Worm (Caenorhabditis elegans): ENCODE data around the gene srh-72.
"Not testable (repeated sequence)": the region's sequence is repeated elsewhere in the genome, so short reads cannot be mapped to it uniquely, and the experiment has no call there.

srh-72 gene

ce11 chrII:1657202-1657601 lies 16.8 kb upstream of the srh-72 start, which contains the start of gene ZC204.12:
TSS of gene ZC204.12 (minus strand) at chrII:1657302.
- TF ChIP-seq dao-5 (tag; optimal IDR thresholded peaks at IDR 0.05): no peak
- no peak for TF ChIP-seq him-1 (tag; optimal IDR thresholded peaks at IDR 0.05)
- TF ChIP-seq W03F9.2 (tag; optimal IDR thresholded peaks at IDR 0.05): no peak

- TF ChIP-seq him-1 (tag; optimal IDR thresholded peaks at IDR 0.05): no peak
- TF ChIP-seq dao-5 (tag; optimal IDR thresholded peaks at IDR 0.05): no peak
- no peak for TF ChIP-seq W03F9.2 (tag; optimal IDR thresholded peaks at IDR 0.05)
Observed at ce11 chrII:1654917-1655316, 14.5 kb upstream of the srh-72 start, which contains the start of gene btb-12. TSS of gene btb-12 (plus strand) at chrII:1655217.

- TF ChIP-seq him-1 (tag; optimal IDR thresholded peaks at IDR 0.05): no peak
- no peak for TF ChIP-seq dao-5 (tag; optimal IDR thresholded peaks at IDR 0.05)
- no peak for TF ChIP-seq W03F9.2 (tag; optimal IDR thresholded peaks at IDR 0.05)
Observed at ce11 chrII:1653397-1653796, 13.0 kb upstream of the srh-72 start, which contains the start of gene fbxb-15. TSS of gene fbxb-15 (minus strand) at chrII:1653497.

ce11 chrII:1651804-1652203 lies 11.4 kb upstream of the srh-72 start, which contains the start of gene fbxb-16:
TSS of gene fbxb-16 (minus strand) at chrII:1651904.
- no peak for TF ChIP-seq dao-5 (tag; optimal IDR thresholded peaks at IDR 0.05)
- TF ChIP-seq W03F9.2 (tag; optimal IDR thresholded peaks at IDR 0.05): no peak
- no peak for TF ChIP-seq him-1 (tag; optimal IDR thresholded peaks at IDR 0.05)

ce11 chrII:1650502-1650901 lies 10.1 kb upstream of the srh-72 start, which contains the start of gene fbxb-20:
TSS of gene fbxb-20 (minus strand) at chrII:1650602.
- no peak for TF ChIP-seq W03F9.2 (tag; optimal IDR thresholded peaks at IDR 0.05)
- no peak for TF ChIP-seq dao-5 (tag; optimal IDR thresholded peaks at IDR 0.05)
- no peak for TF ChIP-seq him-1 (tag; optimal IDR thresholded peaks at IDR 0.05)

ce11 chrII:1648768-1649167 lies 8.4 kb upstream of the srh-72 start, which contains the start of gene fbxb-21:
TSS of gene fbxb-21 (minus strand) at chrII:1648868.
- TF ChIP-seq W03F9.2 (tag; optimal IDR thresholded peaks at IDR 0.05): no peak
- no peak for TF ChIP-seq dao-5 (tag; optimal IDR thresholded peaks at IDR 0.05)
- TF ChIP-seq him-1 (tag; optimal IDR thresholded peaks at IDR 0.05): no peak

ce11 chrII:1646199-1646598 lies 5.8 kb upstream of the srh-72 start, which contains the start of gene ZC204.17:
TSS of gene ZC204.17 (minus strand) at chrII:1646299.
- no peak for TF ChIP-seq dao-5 (tag; optimal IDR thresholded peaks at IDR 0.05)
- no peak for TF ChIP-seq him-1 (tag; optimal IDR thresholded peaks at IDR 0.05)
- TF ChIP-seq W03F9.2 (tag; optimal IDR thresholded peaks at IDR 0.05): no peak

ce11 chrII:1644777-1645348 lies 4.5 kb upstream of the srh-72 start, which contains the start of gene ZC204.6:
TSS of gene ZC204.6 (minus strand) at chrII:1644827.
- TF ChIP-seq W03F9.2 (tag; optimal IDR thresholded peaks at IDR 0.05) (no peak), him-1 (tag; optimal IDR thresholded peaks at IDR 0.05) (no peak), dao-5 (tag; optimal IDR thresholded peaks at IDR 0.05) (no peak)

- TF ChIP-seq him-1, dao-5, W03F9.2 (tag; optimal IDR thresholded peaks at IDR 0.05): not testable (repeated sequence)
Observed at ce11 chrII:1636392-1636791, 4.0 kb downstream of the srh-72 start, which contains the start of gene srg-20. TSS of gene srg-20 (plus strand) at chrII:1636692.

ce11 chrII:1635969-1636368 lies 4.4 kb downstream of the srh-72 start:
- no peak for TF ChIP-seq him-1 (tag; optimal IDR thresholded peaks at IDR 0.05)
- TF ChIP-seq W03F9.2 (tag; optimal IDR thresholded peaks at IDR 0.05): no peak
- TF ChIP-seq dao-5 (tag; optimal IDR thresholded peaks at IDR 0.05): no peak

ce11 chrII:1633490-1633889 lies 6.9 kb downstream of the srh-72 start, which contains the start of gene C08E3.1:
TSS of gene C08E3.1 (plus strand) at chrII:1633790.
- TF ChIP-seq dao-5, W03F9.2, him-1 (tag; optimal IDR thresholded peaks at IDR 0.05): not testable (repeated sequence)

ce11 chrII:1632216-1632615 lies 8.2 kb downstream of the srh-72 start, which contains the start of gene C08E3.13:
TSS of gene C08E3.13 (minus strand) at chrII:1632316.
- not testable (repeated sequence) for TF ChIP-seq him-1, W03F9.2, dao-5 (tag; optimal IDR thresholded peaks at IDR 0.05)

- not testable (repeated sequence) for TF ChIP-seq W03F9.2, him-1, dao-5 (tag; optimal IDR thresholded peaks at IDR 0.05)
Observed at ce11 chrII:1627783-1628182, 12.6 kb downstream of the srh-72 start, which contains the start of gene C08E3.15. TSS of gene C08E3.15 (minus strand) at chrII:1627883.

ce11 chrII:1625666-1626065 lies 14.7 kb downstream of the srh-72 start, which contains the start of gene C08E3.14:
TSS of gene C08E3.14 (plus strand) at chrII:1625966.
- no peak for TF ChIP-seq him-1 (tag; optimal IDR thresholded peaks at IDR 0.05)
- no peak for TF ChIP-seq dao-5 (tag; optimal IDR thresholded peaks at IDR 0.05)
- TF ChIP-seq W03F9.2 (tag; optimal IDR thresholded peaks at IDR 0.05): no peak
